8 worm cellular contexts compared by ENCODE assay signal in the genomic region with DNA sequence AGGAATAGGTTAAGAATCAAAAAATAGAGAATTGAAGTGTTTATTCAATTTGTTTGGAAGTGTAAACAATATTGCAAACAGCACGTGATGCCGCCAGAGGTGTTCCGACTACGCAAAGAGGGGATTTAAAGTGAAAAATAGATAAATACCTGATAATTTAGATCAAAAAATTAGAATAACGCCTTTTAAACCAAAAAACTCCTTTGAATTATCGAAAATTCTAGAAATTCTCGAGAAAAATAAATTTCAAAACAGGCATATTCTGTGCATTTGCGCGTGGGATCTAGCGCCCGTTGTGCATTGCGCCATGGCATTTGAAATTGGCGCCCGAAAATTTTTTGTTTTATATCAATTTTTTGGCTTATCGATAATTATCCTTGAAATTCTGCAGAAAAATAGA.
TF ChIP-seq lines count a peak whose summit lies in the region.

Gene hip-1, minus strand, starts transcription at position 225 of the 400 bp plus-strand sequence.

TF ChIP-seq in whole organism, L1 larva, 84 proteins besides CTCF, POLR2A, EP300 and RAD21 (continues in another document):
- TF ChIP-seq lir-3 (tag; optimal IDR thresholded peaks at IDR 0.05; lab: Kevin White, UChicago; ENCODE audit: poor library complexity): no peak
- peak; percentile 75 for TF ChIP-seq skn-1 (tag; optimal IDR thresholded peaks at IDR 0.05; lab: Kevin White, UChicago)
- TF ChIP-seq unc-98 (GFP tag; IDR thresholded peaks at IDR 0.05; lab: Robert Waterston, UW): no peak
- no peak for TF ChIP-seq zag-1 (tag; optimal IDR thresholded peaks at IDR 0.05; lab: Kevin White, UChicago)
- no peak for TF ChIP-seq ceh-8 (GFP tag; optimal IDR thresholded peaks at IDR 0.05; lab: Kevin White, UChicago)
- TF ChIP-seq xbp-1 (tag; optimal IDR thresholded peaks at IDR 0.05; lab: Kevin White, UChicago): peak; percentile 54
- TF ChIP-seq aha-1 (tag; optimal IDR thresholded peaks at IDR 0.05; lab: Kevin White, UChicago): no peak
- TF ChIP-seq tlp-1 (tag; optimal IDR thresholded peaks at IDR 0.05; lab: Kevin White, UChicago): no peak
- TF ChIP-seq tbx-2 (tag; optimal IDR thresholded peaks at IDR 0.05; lab: Kevin White, UChicago): peak; percentile 41
- TF ChIP-seq nhr-19 (GFP tag; conservative IDR thresholded peaks at IDR 0.05; lab: Robert Waterston, UW): peak; percentile 43

TF ChIP-seq in whole organism, L2 larva, 48 proteins besides CTCF, POLR2A, EP300 and RAD21 (continues in another document):
- TF ChIP-seq F13H6.1 (tag; optimal IDR thresholded peaks at IDR 0.05; lab: Kevin White, UChicago): peak; percentile 44
- no peak for TF ChIP-seq nhr-11 (tag; optimal IDR thresholded peaks at IDR 0.05; lab: Kevin White, UChicago)
- no peak for TF ChIP-seq dmd-4 (tag; optimal IDR thresholded peaks at IDR 0.05; lab: Kevin White, UChicago)
- TF ChIP-seq lsy-2 (tag; optimal IDR thresholded peaks at IDR 0.05; lab: Kevin White, UChicago): peak; percentile 18 to 69
- TF ChIP-seq R02D3.7 (tag; optimal IDR thresholded peaks at IDR 0.05; lab: Kevin White, UChicago): no peak
- peak; percentile 2 for TF ChIP-seq lin-11 (tag; optimal IDR thresholded peaks at IDR 0.05; lab: Kevin White, UChicago)
- TF ChIP-seq C34F6.9 (tag; optimal IDR thresholded peaks at IDR 0.05; lab: Kevin White, UChicago): peak; percentile 83
- TF ChIP-seq sma-9 (GFP tag; optimal IDR thresholded peaks at IDR 0.05; lab: Kevin White, UChicago): peak; percentile 19
- no peak for TF ChIP-seq sma-9 (tag; optimal IDR thresholded peaks at IDR 0.05; lab: Kevin White, UChicago)
- peak; percentile 59 for TF ChIP-seq crh-2 (tag; optimal IDR thresholded peaks at IDR 0.05; lab: Kevin White, UChicago)
- peak; percentile 65 for TF ChIP-seq gmeb-1 (tag; optimal IDR thresholded peaks at IDR 0.05; lab: Kevin White, UChicago)

TF ChIP-seq in whole organism, L3 larva, 47 proteins besides CTCF, POLR2A, EP300 and RAD21 (continues in another document):
- TF ChIP-seq R02D3.7 (tag; optimal IDR thresholded peaks at IDR 0.05; lab: Kevin White, UChicago): no peak
- no peak for TF ChIP-seq daf-12 (tag; optimal IDR thresholded peaks at IDR 0.05; lab: Kevin White, UChicago)
- no peak for TF ChIP-seq nhr-23 (tag; optimal IDR thresholded peaks at IDR 0.05; lab: Kevin White, UChicago)
- no peak for TF ChIP-seq elt-1 (tag; optimal IDR thresholded peaks at IDR 0.05; lab: Kevin White, UChicago)
- TF ChIP-seq egl-27 (tag; optimal IDR thresholded peaks at IDR 0.05; lab: Kevin White, UChicago): no peak
- TF ChIP-seq nhr-67 (tag; optimal IDR thresholded peaks at IDR 0.05; lab: Kevin White, UChicago): no peak
- TF ChIP-seq fkh-2 (tag; optimal IDR thresholded peaks at IDR 0.05; lab: Kevin White, UChicago): no peak
- no peak for TF ChIP-seq tbx-2 (tag; optimal IDR thresholded peaks at IDR 0.05; lab: Kevin White, UChicago)
- TF ChIP-seq nhr-12 (tag; optimal IDR thresholded peaks at IDR 0.05; lab: Kevin White, UChicago): no peak
- TF ChIP-seq nhr-237 (tag; optimal IDR thresholded peaks at IDR 0.05; lab: Kevin White, UChicago): no peak
- no peak for TF ChIP-seq nhr-28 (tag; optimal IDR thresholded peaks at IDR 0.05; lab: Kevin White, UChicago)
- TF ChIP-seq lsy-12 (tag; optimal IDR thresholded peaks at IDR 0.05; lab: Kevin White, UChicago): no peak

TF ChIP-seq in whole organism, L4 larva, 104 proteins besides CTCF, POLR2A, EP300 and RAD21 (continues in another document):
- no peak for TF ChIP-seq mdt-29 (GFP tag; IDR thresholded peaks at IDR 0.05; lab: Robert Waterston, UW)
- TF ChIP-seq cey-2 (tag; optimal IDR thresholded peaks at IDR 0.05; lab: Kevin White, UChicago; ENCODE audit: borderline replicate concordance, insufficient read depth): no peak
- no peak for TF ChIP-seq lin-1 (GFP tag; IDR thresholded peaks at IDR 0.05; lab: Robert Waterston, UW)
- no peak for TF ChIP-seq ceh-62 (tag; optimal IDR thresholded peaks at IDR 0.05; lab: Kevin White, UChicago)
- no peak for TF ChIP-seq F49E8.2 (tag; optimal IDR thresholded peaks at IDR 0.05; lab: Kevin White, UChicago; ENCODE audit: borderline replicate concordance)
- TF ChIP-seq ZK546.5 (tag; optimal IDR thresholded peaks at IDR 0.05; lab: Kevin White, UChicago): no peak
- no peak for TF ChIP-seq lin-13 (GFP tag; optimal IDR thresholded peaks at IDR 0.05; lab: Kevin White, UChicago)
- no peak for TF ChIP-seq attf-4 (tag; optimal IDR thresholded peaks at IDR 0.05; lab: Kevin White, UChicago)
- TF ChIP-seq D1046.2 (GFP tag; IDR thresholded peaks at IDR 0.05; lab: Robert Waterston, UW): no peak
- no peak for TF ChIP-seq ceh-44 (GFP tag; IDR thresholded peaks at IDR 0.05; lab: Robert Waterston, UW)
- no peak for TF ChIP-seq nhr-48 (tag; optimal IDR thresholded peaks at IDR 0.05; lab: Kevin White, UChicago)
- TF ChIP-seq nhr-28 (tag; optimal IDR thresholded peaks at IDR 0.05; lab: Kevin White, UChicago): no peak

TF ChIP-seq in whole organism, late embryonic, 69 proteins besides CTCF, POLR2A, EP300 and RAD21:
- TF ChIP-seq odd-2 (tag; optimal IDR thresholded peaks at IDR 0.05; lab: Kevin White, UChicago): no peak
- peak; percentile 13 for TF ChIP-seq nfya-1 (tag; optimal IDR thresholded peaks at IDR 0.05; lab: Kevin White, UChicago)
- TF ChIP-seq ceh-31 (tag; optimal IDR thresholded peaks at IDR 0.05; lab: Kevin White, UChicago): no peak
- TF ChIP-seq unc-42 (tag; optimal IDR thresholded peaks at IDR 0.05; lab: Kevin White, UChicago): peak; percentile 28
- TF ChIP-seq dve-1 (tag; optimal IDR thresholded peaks at IDR 0.05; lab: Kevin White, UChicago): no peak

TF ChIP-seq in whole organism, midembryonic, 9 proteins besides CTCF, POLR2A, EP300 and RAD21:
- TF ChIP-seq ztf-29 (GFP tag; IDR thresholded peaks at IDR 0.05; lab: Robert Waterston, UW) (no peak), med-1 (GFP tag; optimal IDR thresholded peaks at IDR 0.05; lab: Kevin White, UChicago; ENCODE audit: insufficient read depth) (no peak), ztf-23 (GFP tag; IDR thresholded peaks at IDR 0.05; lab: Robert Waterston, UW) (peak; percentile 59), T22C8.4 (GFP tag; IDR thresholded peaks at IDR 0.05; lab: Robert Waterston, UW) (0 out of 2 replicates have a peak, but pooled peaks have one; percentile 15), klf-2 (GFP tag; conservative IDR thresholded peaks at IDR 0.05; lab: Robert Waterston, UW) (no peak), tab-1 (GFP tag; IDR thresholded peaks at IDR 0.05; lab: Robert Waterston, UW) (no peak), ref-1 (GFP tag; conservative IDR thresholded peaks at IDR 0.05; lab: Robert Waterston, UW) (no peak), flt-1 (GFP tag; IDR thresholded peaks at IDR 0.05; lab: Robert Waterston, UW) (no peak)

TF ChIP-seq in whole organism, mixed stage, embryonic, 35 proteins besides CTCF, POLR2A, EP300 and RAD21:
- peak; percentile 40 for TF ChIP-seq mep-1 (tag; optimal IDR thresholded peaks at IDR 0.05; lab: Kevin White, UChicago)
- no peak for TF ChIP-seq M03D4.4 (tag; optimal IDR thresholded peaks at IDR 0.05; lab: Kevin White, UChicago)
- peak; percentile 23 for TF ChIP-seq nhr-237 (tag; optimal IDR thresholded peaks at IDR 0.05; lab: Kevin White, UChicago)
- TF ChIP-seq unc-120 (tag; optimal IDR thresholded peaks at IDR 0.05; lab: Kevin White, UChicago; ENCODE audit: poor library complexity, severe bottlenecking): peak; percentile 11
- TF ChIP-seq unc-62 (GFP tag; optimal IDR thresholded peaks at IDR 0.05; lab: Kevin White, UChicago): peak; percentile 17
- no peak for TF ChIP-seq ceh-83 (GFP tag; optimal IDR thresholded peaks at IDR 0.05; lab: Kevin White, UChicago)
- TF ChIP-seq zip-8 (tag; optimal IDR thresholded peaks at IDR 0.05; lab: Kevin White, UChicago): no peak
- TF ChIP-seq lin-32 (GFP tag; optimal IDR thresholded peaks at IDR 0.05; lab: Kevin White, UChicago): no peak
- no peak for TF ChIP-seq ceh-43 (GFP tag; optimal IDR thresholded peaks at IDR 0.05; lab: Kevin White, UChicago)
- TF ChIP-seq unc-39 (tag; optimal IDR thresholded peaks at IDR 0.05; lab: Kevin White, UChicago): no peak
- TF ChIP-seq lsy-2 (tag; optimal IDR thresholded peaks at IDR 0.05; lab: Kevin White, UChicago): peak; percentile 45
- no peak for TF ChIP-seq bed-3 (GFP tag; optimal IDR thresholded peaks at IDR 0.05; lab: Kevin White, UChicago)
- no peak for TF ChIP-seq pha-4 (tag; optimal IDR thresholded peaks at IDR 0.05; lab: Kevin White, UChicago)
- TF ChIP-seq mls-2 (tag; optimal IDR thresholded peaks at IDR 0.05; lab: Kevin White, UChicago): no peak
- TF ChIP-seq ces-1 (GFP tag; optimal IDR thresholded peaks at IDR 0.05; lab: Kevin White, UChicago): peak; percentile 40

TF ChIP-seq in whole organism, young adult, 124 proteins besides CTCF, POLR2A, EP300 and RAD21 (continues in another document):
- TF ChIP-seq hlh-26 (GFP tag; conservative IDR thresholded peaks at IDR 0.05; lab: Robert Waterston, UW) (no peak), mel-28 (tag; optimal IDR thresholded peaks at IDR 0.05; lab: Kevin White, UChicago; ENCODE audit: borderline replicate concordance) (no peak), zim-3 (tag; optimal IDR thresholded peaks at IDR 0.05; lab: Kevin White, UChicago) (no peak), Y53F4B.3 (GFP tag; IDR thresholded peaks at IDR 0.05; lab: Robert Waterston, UW) (no peak), pbrm-1 (GFP tag; IDR thresholded peaks at IDR 0.05; lab: Robert Waterston, UW) (0 out of 2 replicates have a peak, but pooled peaks have one; percentile 25), let-526 (GFP tag; IDR thresholded peaks at IDR 0.05; lab: Robert Waterston, UW) (no peak), mxl-1 (tag; optimal IDR thresholded peaks at IDR 0.05; lab: Kevin White, UChicago) (no peak), sdz-38 (tag; optimal IDR thresholded peaks at IDR 0.05; lab: Kevin White, UChicago) (no peak), xnd-1 (tag; optimal IDR thresholded peaks at IDR 0.05; lab: Kevin White, UChicago) (peak; percentile 39), ceh-58 (GFP tag; IDR thresholded peaks at IDR 0.05; lab: Robert Waterston, UW) (no peak), F22D6.2 (tag; optimal IDR thresholded peaks at IDR 0.05; lab: Kevin White, UChicago) (no peak), cebp-2 (GFP tag; IDR thresholded peaks at IDR 0.05; lab: Robert Waterston, UW) (no peak), ceh-27 (GFP tag; optimal IDR thresholded peaks at IDR 0.05; lab: Kevin White, UChicago) (no peak), nhr-120 (GFP tag; IDR thresholded peaks at IDR 0.05; lab: Robert Waterston, UW) (no peak), efl-1 (GFP tag; optimal IDR thresholded peaks at IDR 0.05; lab: Kevin White, UChicago) (peak; percentile 75), ztf-18 (tag; optimal IDR thresholded peaks at IDR 0.05; lab: Kevin White, UChicago) (no peak), D2030.7 (GFP tag; IDR thresholded peaks at IDR 0.05; lab: Robert Waterston, UW) (peak; percentile 71), F52B5.7 (tag; optimal IDR thresholded peaks at IDR 0.05; lab: Kevin White, UChicago) (no peak), F33H1.4 (GFP tag; IDR thresholded peaks at IDR 0.05; lab: Robert Waterston, UW) (peak; percentile 57), F37B4.10 (GFP tag; IDR thresholded peaks at IDR 0.05; lab: Robert Waterston, UW) (no peak), Y56A3A.18 (GFP tag; IDR thresholded peaks at IDR 0.05; lab: Robert Waterston, UW) (no peak), K12H6.12 (tag; optimal IDR thresholded peaks at IDR 0.05; lab: Kevin White, UChicago) (no peak), lin-40 (tag; optimal IDR thresholded peaks at IDR 0.05; lab: Kevin White, UChicago) (no peak), lsl-1 (GFP tag; optimal IDR thresholded peaks at IDR 0.05; lab: Kevin White, UChicago) (peak; percentile 63)
